Worm (Caenorhabditis elegans) whole organism, L3 larva: Measurements from ENCODE around the gene F21H7.5.

ENCODE experiments used
- R02D3.7 ChIP-seq: fragments of 150-350 bp; optimal IDR thresholded peaks from 2 replicates; lab custom pipeline; 2014; ENCODE audit warnings: missing biosample characterization, missing genetic modification characterization
- ZK546.5 ChIP-seq: sonication (generic microtip); optimal IDR thresholded peaks from 2 replicates; lab custom pipeline; 2017; ENCODE audit warnings: missing biosample characterization, missing genetic modification characterization
- ama-1 ChIP-seq: fragments of 150-350 bp; optimal IDR thresholded peaks from 2 replicates; lab custom pipeline; 2018
- ceh-16 ChIP-seq: sonication (generic microtip); optimal IDR thresholded peaks from 2 replicates; lab custom pipeline; 2017; ENCODE audit warnings: missing biosample characterization, missing genetic modification characterization
- egl-27 ChIP-seq: sonication (generic microtip); optimal IDR thresholded peaks from 4 replicates; lab custom pipeline; 2017; ENCODE audit warnings: missing biosample characterization, missing genetic modification reagents, missing genetic modification characterization
- elt-1 ChIP-seq: fragments of 150-350 bp; optimal IDR thresholded peaks from 2 replicates; lab custom pipeline; 2014; ENCODE audit warnings: missing biosample characterization, missing genetic modification characterization
- elt-2 ChIP-seq: sonication (generic microtip); optimal IDR thresholded peaks from 2 replicates; lab custom pipeline; 2016; ENCODE audit warnings: missing genetic modification reagents, mild to moderate bottlenecking, missing genetic modification characterization, missing compliant biosample characterization
- elt-3 ChIP-seq, 3 experiments: fragments of 150-350 bp in 1 of 3; sonication (generic microtip) in 2 of 3; optimal IDR thresholded peaks; 2 replicates in 2 of 3; 4 replicates in 1 of 3; lab custom pipeline; 2014 to 2017; ENCODE audit warnings: missing biosample characterization in 3 of 3, missing genetic modification characterization in 3 of 3
- fkh-10 ChIP-seq: sonication (generic microtip); optimal IDR thresholded peaks from 2 replicates; lab custom pipeline; 2017; ENCODE audit warnings: missing biosample characterization, missing genetic modification reagents, missing genetic modification characterization
- hmg-11 ChIP-seq: sonication (generic microtip); optimal IDR thresholded peaks from 2 replicates; lab custom pipeline; 2016; ENCODE audit warnings: missing genetic modification characterization, missing compliant biosample characterization
- lin-15B ChIP-seq: fragments of 150-350 bp; optimal IDR thresholded peaks from 2 replicates; lab custom pipeline; 2014; ENCODE audit warnings: missing biosample characterization, missing genetic modification characterization
- lin-39 ChIP-seq: fragments of 150-350 bp; optimal IDR thresholded peaks from 2 replicates; lab custom pipeline; 2018; ENCODE audit warnings: missing biosample characterization, missing genetic modification reagents, missing genetic modification characterization
- mdl-1 ChIP-seq: fragments of 150-350 bp; optimal IDR thresholded peaks from 2 replicates; lab custom pipeline; 2014; ENCODE audit warnings: missing biosample characterization, missing genetic modification characterization
- mml-1 ChIP-seq: fragments of 150-350 bp; sonication (generic microtip); optimal IDR thresholded peaks from 3 replicates; lab custom pipeline; 2014; ENCODE audit warnings: missing biosample characterization, missing genetic modification characterization
- nhr-11 ChIP-seq: fragments of 150-350 bp; optimal IDR thresholded peaks from 2 replicates; lab custom pipeline; 2014; ENCODE audit warnings: missing biosample characterization, missing genetic modification characterization
- nhr-12 ChIP-seq: fragments of 150-350 bp; optimal IDR thresholded peaks from 2 replicates; lab custom pipeline; 2014; ENCODE audit warnings: missing biosample characterization, missing genetic modification characterization
- nhr-23 ChIP-seq: fragments of 150-350 bp; optimal IDR thresholded peaks from 2 replicates; lab custom pipeline; 2014; ENCODE audit warnings: missing biosample characterization, missing genetic modification reagents, missing genetic modification characterization
- nhr-237 ChIP-seq: fragments of 150-350 bp; optimal IDR thresholded peaks from 2 replicates; lab custom pipeline; 2014; ENCODE audit warnings: missing biosample characterization, missing genetic modification characterization
- nhr-28 ChIP-seq: fragments of 150-350 bp; optimal IDR thresholded peaks from 2 replicates; lab custom pipeline; 2014; ENCODE audit warnings: missing biosample characterization, missing genetic modification characterization
- nhr-67 ChIP-seq: fragments of 150-350 bp; optimal IDR thresholded peaks from 2 replicates; lab custom pipeline; 2014; ENCODE audit warnings: missing biosample characterization, missing genetic modification characterization
- nhr-77 ChIP-seq: fragments of 150-350 bp; optimal IDR thresholded peaks from 2 replicates; lab custom pipeline; 2014; ENCODE audit warnings: missing biosample characterization, missing genetic modification characterization
- pha-4 ChIP-seq: fragments of 150-350 bp; optimal IDR thresholded peaks from 2 replicates; lab custom pipeline; 2014; ENCODE audit warnings: missing biosample characterization, missing genetic modification reagents, missing genetic modification characterization
- pqm-1 ChIP-seq: fragments of 150-350 bp; optimal IDR thresholded peaks from 2 replicates; lab custom pipeline; 2017; ENCODE audit warnings: missing biosample characterization, missing genetic modification characterization, inconsistent platforms
- sea-2 ChIP-seq: fragments of 150-350 bp; sonication (generic microtip); optimal IDR thresholded peaks from 4 replicates; lab custom pipeline; 2014; ENCODE audit warnings: missing biosample characterization, missing genetic modification reagents, missing genetic modification characterization
- skn-1 ChIP-seq: fragments of 150-350 bp; optimal IDR thresholded peaks from 2 replicates; lab custom pipeline; 2014; ENCODE audit warnings: missing biosample characterization, missing genetic modification characterization
- snpc-4 ChIP-seq: fragments of 150-350 bp; optimal IDR thresholded peaks from 2 replicates; lab custom pipeline; 2014; ENCODE audit warnings: missing biosample characterization, missing genetic modification characterization
- tbx-2 ChIP-seq: sonication (generic microtip); optimal IDR thresholded peaks from 2 replicates; lab custom pipeline; 2016; ENCODE audit warnings: mild to moderate bottlenecking, missing genetic modification characterization, missing compliant biosample characterization
- unc-39 ChIP-seq: sonication (generic microtip); optimal IDR thresholded peaks from 4 replicates; lab custom pipeline; 2017; ENCODE audit warnings: missing biosample characterization, missing genetic modification characterization
- unc-62 ChIP-seq: fragments of 150-350 bp; sonication (generic microtip); optimal IDR thresholded peaks from 4 replicates; lab custom pipeline; 2014; ENCODE audit warnings: missing biosample characterization, missing genetic modification reagents, missing genetic modification characterization
- ztf-11 ChIP-seq: fragments of 150-350 bp; optimal IDR thresholded peaks from 2 replicates; lab custom pipeline; 2014; ENCODE audit warnings: missing biosample characterization, missing genetic modification characterization
- ztf-4 ChIP-seq: fragments of 150-350 bp; optimal IDR thresholded peaks from 2 replicates; lab custom pipeline; 2014; ENCODE audit warnings: missing biosample characterization, missing genetic modification characterization

F21H7.5 gene

ce11 chrV:16218972-16219757, 18.2 kb upstream of the F21H7.5 start, which contains the start of gene glc-1:
glc-1 (plus strand) TSS chrV:16219634.
- TF ChIP-seq pqm-1 (tag; lab: Kevin White, UChicago), result peak; percentile 10
- TF ChIP-seq nhr-237 (tag; lab: Kevin White, UChicago), result no peak
- TF ChIP-seq elt-2 (tag; lab: Kevin White, UChicago), result peak; percentile 40
- no peak for TF ChIP-seq nhr-23 (tag; lab: Kevin White, UChicago)
- no peak for TF ChIP-seq sea-2 (GFP tag; lab: Kevin White, UChicago)
- TF ChIP-seq nhr-28 (tag; lab: Kevin White, UChicago), result no peak
- no peak for TF ChIP-seq pha-4 (tag; lab: Kevin White, UChicago)
- no peak for TF ChIP-seq mdl-1
- no peak for TF ChIP-seq hmg-11 (tag; lab: Kevin White, UChicago)
- TF ChIP-seq lin-15B (tag; lab: Kevin White, UChicago), result no peak
- no peak for TF ChIP-seq nhr-11 (tag; lab: Kevin White, UChicago)
- no peak for TF ChIP-seq unc-62
- no peak for TF ChIP-seq ama-1 (lab: Kevin White, UChicago)
- TF ChIP-seq ceh-16 (tag; lab: Kevin White, UChicago), result no peak
- TF ChIP-seq lin-39 (tag; lab: Kevin White, UChicago), result no peak
- no peak for TF ChIP-seq ZK546.5 (tag; lab: Kevin White, UChicago)
- no peak for TF ChIP-seq elt-3 (tag; optimal IDR thresholded peaks at IDR 0.05; lab: Kevin White, UChicago)

- TF ChIP-seq ztf-4 (tag; lab: Kevin White, UChicago) (no peak), nhr-23 (tag; lab: Kevin White, UChicago) (no peak), nhr-28 (tag; lab: Kevin White, UChicago) (no peak), nhr-12 (no peak), nhr-11 (tag; lab: Kevin White, UChicago) (no peak), sea-2 (GFP tag; lab: Kevin White, UChicago) (no peak), nhr-77 (no peak), nhr-237 (tag; lab: Kevin White, UChicago) (no peak)
These were observed 17.3 kb upstream of the F21H7.5 start for ce11 chrV:16220020-16220419.

ce11 chrV:16224027-16224426, 13.3 kb upstream of the F21H7.5 start, which contains the start of gene stdh-2:
stdh-2 (plus strand) TSS chrV:16224327.
- TF ChIP-seq elt-2 (tag; lab: Kevin White, UChicago) (no peak), lin-39 (tag; lab: Kevin White, UChicago) (no peak), unc-39 (tag; lab: Kevin White, UChicago) (no peak), nhr-67 (tag; lab: Kevin White, UChicago) (no peak), elt-1 (tag; lab: Kevin White, UChicago) (no peak), pqm-1 (tag; lab: Kevin White, UChicago) (no peak), snpc-4 (no peak), tbx-2 (tag; lab: Kevin White, UChicago) (no peak), R02D3.7 (tag; lab: Kevin White, UChicago) (no peak), nhr-12 (no peak), skn-1 (no peak), ama-1 (lab: Kevin White, UChicago) (no peak)

ce11 chrV:16225524-16226116, 11.7 kb upstream of the F21H7.5 start:
- peak; percentile 22 for TF ChIP-seq snpc-4
- TF ChIP-seq egl-27 (tag; lab: Kevin White, UChicago), result no peak

ce11 chrV:16226581-16226980, 10.7 kb upstream of the F21H7.5 start, which contains the start of gene F11A5.13:
F11A5.13 (minus strand) TSS chrV:16226681.
- TF ChIP-seq ceh-16 (tag; lab: Kevin White, UChicago) (no peak), fkh-10 (GFP tag; lab: Kevin White, UChicago) (no peak), ztf-11 (tag; lab: Kevin White, UChicago) (no peak), nhr-77 (no peak), mml-1 (no peak), ZK546.5 (tag; lab: Kevin White, UChicago) (no peak)
